Worm (Caenorhabditis elegans) whole organism, young adult: ENCODE results near the gene F18E9.7.

Experiments
- hrde-1 ChIP-seq: sonication (generic microtip); optimal IDR thresholded peaks from 2 replicates; lab custom pipeline; 2016; ENCODE audit warnings: missing genetic modification characterization, mild to moderate bottlenecking, missing compliant biosample characterization, moderate library complexity, missing genotype, missing genetic modification reagents, borderline replicate concordance
- mxl-1 ChIP-seq: sonication (generic microtip); optimal IDR thresholded peaks from 2 replicates; lab custom pipeline; 2016; ENCODE audit warnings: missing genetic modification characterization, missing compliant biosample characterization
- zfh-2 ChIP-seq: fragments of 200-800 bp; sonication (Bioruptor generic); conservative IDR thresholded peaks from 2 replicates; pipeline ENCODE4 v1.3.6; 2022; ENCODE audit warnings: missing genetic modification reagents, missing genetic modification characterization, missing compliant biosample characterization
- ztf-6 ChIP-seq: fragments of 200-800 bp; sonication (Bioruptor generic); IDR thresholded peaks from 2 replicates; pipeline ENCODE4 v1.3.6; 2022; ENCODE audit warnings: missing genetic modification reagents, missing genetic modification characterization, missing compliant biosample characterization

ce11 chrX:8549026-8549425 lies 48.5 kb downstream of the F18E9.7 start, which contains the start of gene D2021.4:
- no peak for TF ChIP-seq ztf-6 (GFP tag; lab: Robert Waterston, UW)
- no peak for TF ChIP-seq hrde-1 (tag; lab: Kevin White, UChicago)
- no peak for TF ChIP-seq zfh-2 (GFP tag; lab: Robert Waterston, UW)
- no peak for TF ChIP-seq mxl-1
